Worm (Caenorhabditis elegans): Measurements from ENCODE around the gene Y62H9A.5.
A peak's percentile ranks its signal among the peaks of the same experiment; 100 is the strongest.

Gene Y62H9A.5

ce11 chrX:11882800-11883199 lies at the start of gene Y62H9A.5, which contains the start of gene ule-5:
Gene Y62H9A.5, minus strand, starts transcription at chrX:11882900.
Gene ule-5, plus strand, starts transcription at chrX:11883127.
- TF ChIP-seq pha-4 (tag; optimal IDR thresholded peaks at IDR 0.05) (no peak), ces-1 (GFP tag; optimal IDR thresholded peaks at IDR 0.05) (no peak), ham-2 (GFP tag; optimal IDR thresholded peaks at IDR 0.05) (no peak), nhr-237 (tag; optimal IDR thresholded peaks at IDR 0.05) (no peak), mep-1 (tag; optimal IDR thresholded peaks at IDR 0.05) (no peak), zip-8 (tag; optimal IDR thresholded peaks at IDR 0.05) (no peak), mab-5 (tag; optimal IDR thresholded peaks at IDR 0.05) (no peak), M03D4.4 (tag; optimal IDR thresholded peaks at IDR 0.05) (no peak), nhr-28 (tag; optimal IDR thresholded peaks at IDR 0.05) (no peak), cnd-1 (tag; optimal IDR thresholded peaks at IDR 0.05) (no peak)

- TF ChIP-seq sem-2 (GFP tag; optimal IDR thresholded peaks at IDR 0.05) = no peak
These were observed 48.9 kb upstream of the Y62H9A.5 start, which contains the start of gene dot-1.4 for ce11 chrX:11931559-11931958. Gene dot-1.4, minus strand, starts transcription at chrX:11931659.

- TF ChIP-seq zip-8 (tag; optimal IDR thresholded peaks at IDR 0.05) = no peak
- TF ChIP-seq ceh-83 (GFP tag; optimal IDR thresholded peaks at IDR 0.05) = no peak
These were observed 44.9 kb upstream of the Y62H9A.5 start, which contains the start of gene F55G7.4 for ce11 chrX:11927585-11927984. Gene F55G7.4, plus strand, starts transcription at chrX:11927885.

ce11 chrX:11925243-11925642 lies 42.5 kb upstream of the Y62H9A.5 start:
- TF ChIP-seq cnd-1 (tag; optimal IDR thresholded peaks at IDR 0.05) = no peak
- no peak for TF ChIP-seq pha-4 (tag; optimal IDR thresholded peaks at IDR 0.05)
- no peak for TF ChIP-seq unc-120 (tag; optimal IDR thresholded peaks at IDR 0.05; ENCODE audit: poor library complexity, severe bottlenecking)
- TF ChIP-seq lin-32 (GFP tag; optimal IDR thresholded peaks at IDR 0.05) = no peak
- no peak for TF ChIP-seq unc-39 (tag; optimal IDR thresholded peaks at IDR 0.05)

DNA sequence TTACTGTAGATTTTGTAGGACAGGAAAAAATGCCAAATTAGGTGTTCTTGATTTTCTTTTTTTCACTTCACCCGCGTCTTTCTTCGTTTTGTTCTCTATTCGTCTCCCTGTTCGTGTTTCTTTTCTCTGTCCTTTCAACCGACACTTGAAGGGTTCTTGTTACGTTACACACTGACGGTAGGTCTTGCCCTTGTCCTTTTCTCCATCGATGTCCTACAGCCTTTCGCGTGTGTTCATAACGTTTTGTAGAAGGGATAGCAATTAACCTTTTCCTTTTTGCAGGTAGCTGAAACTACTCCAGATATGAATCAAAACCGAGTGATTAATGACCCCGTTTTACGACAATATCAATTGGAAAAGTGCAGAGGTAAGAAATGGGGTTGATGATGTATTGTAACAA lies 41.5 kb upstream of the Y62H9A.5 start, which contains the start of gene F55G7.1:
F55G7.1 (plus strand) TSS at position 276 of the 400 bp plus-strand sequence.
- TF ChIP-seq nhr-237 (tag; optimal IDR thresholded peaks at IDR 0.05) (peak; percentile 9), ceh-43 (GFP tag; optimal IDR thresholded peaks at IDR 0.05) (no peak)

DNA sequence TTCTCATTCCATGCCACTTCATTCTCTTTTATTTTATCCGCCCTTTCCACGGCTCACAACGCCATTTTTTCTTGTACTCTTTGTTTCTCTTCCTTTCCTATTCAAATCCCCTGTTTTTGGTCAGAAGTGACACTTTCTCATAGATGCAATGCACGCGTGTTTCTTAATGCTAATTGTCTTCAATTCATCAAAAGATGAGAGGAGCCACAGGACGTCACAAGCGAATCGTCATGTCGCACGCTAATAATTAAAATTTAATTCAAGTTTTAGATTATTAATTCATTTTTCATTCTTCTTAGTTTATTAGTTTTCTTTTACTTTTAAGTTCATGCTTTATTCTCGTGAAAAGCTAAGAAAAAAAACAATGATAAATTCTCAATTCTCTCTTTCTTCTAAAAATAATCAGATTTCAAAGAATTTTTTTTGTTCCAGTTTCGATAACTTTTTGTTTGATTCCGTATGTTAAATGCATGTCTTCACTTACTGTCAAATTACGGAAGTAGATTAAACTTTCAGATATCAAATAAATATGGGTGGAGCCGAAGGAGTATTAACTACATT lies 38.1 kb upstream of the Y62H9A.5 start, which contains the start of gene Y62H9A.14:
Y62H9A.14 (plus strand) TSS at position 511 of the 561 bp plus-strand sequence.
- TF ChIP-seq pha-4 (tag; optimal IDR thresholded peaks at IDR 0.05) = no peak
- TF ChIP-seq elt-3 (tag; optimal IDR thresholded peaks at IDR 0.05) = no peak
- no peak for TF ChIP-seq ces-1 (GFP tag; optimal IDR thresholded peaks at IDR 0.05)
- TF ChIP-seq hlh-1 (tag; optimal IDR thresholded peaks at IDR 0.05) = no peak
- no peak for TF ChIP-seq nhr-237 (tag; optimal IDR thresholded peaks at IDR 0.05)
- TF ChIP-seq cnd-1 (tag; optimal IDR thresholded peaks at IDR 0.05) = no peak
- no peak for TF ChIP-seq M03D4.4 (tag; optimal IDR thresholded peaks at IDR 0.05)
- no peak for TF ChIP-seq ztf-11 (tag; optimal IDR thresholded peaks at IDR 0.05)
- no peak for TF ChIP-seq ceh-83 (GFP tag; optimal IDR thresholded peaks at IDR 0.05)
- TF ChIP-seq mls-2 (tag; optimal IDR thresholded peaks at IDR 0.05) = no peak
- TF ChIP-seq unc-120 (tag; optimal IDR thresholded peaks at IDR 0.05; ENCODE audit: poor library complexity, severe bottlenecking) = no peak
- no peak for TF ChIP-seq unc-62 (GFP tag; optimal IDR thresholded peaks at IDR 0.05)
- no peak for TF ChIP-seq zip-8 (tag; optimal IDR thresholded peaks at IDR 0.05)
- no peak for TF ChIP-seq unc-39 (tag; optimal IDR thresholded peaks at IDR 0.05)
- TF ChIP-seq bed-3 (GFP tag; optimal IDR thresholded peaks at IDR 0.05) = no peak
- no peak for TF ChIP-seq nhr-28 (tag; optimal IDR thresholded peaks at IDR 0.05)

DNA sequence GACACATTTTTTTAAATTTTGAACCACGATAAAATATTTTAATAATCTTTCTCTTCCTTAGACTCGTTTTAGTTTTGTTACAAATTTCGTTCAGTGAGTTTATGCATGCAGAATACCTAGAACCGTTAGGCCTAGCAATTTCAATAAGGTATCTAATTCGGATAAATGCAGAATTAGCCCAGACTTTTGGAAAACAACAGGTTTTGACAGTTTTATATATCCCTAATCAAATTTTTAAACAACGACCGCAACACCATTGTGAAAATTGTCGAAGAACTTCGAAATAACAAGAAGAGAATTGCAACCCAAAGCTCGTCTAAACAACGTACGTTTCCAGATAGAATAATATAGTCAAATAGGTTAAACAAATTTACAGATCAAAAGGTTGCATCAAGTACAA lies 35.3 kb upstream of the Y62H9A.5 start, which contains the start of gene Y62H9A.16:
Y62H9A.16 (plus strand) TSS at position 301 of the 400 bp plus-strand sequence.
- TF ChIP-seq pha-4 (tag; optimal IDR thresholded peaks at IDR 0.05) (no peak), cnd-1 (tag; optimal IDR thresholded peaks at IDR 0.05) (no peak), ztf-11 (tag; optimal IDR thresholded peaks at IDR 0.05) (no peak), tbx-8 (GFP tag; optimal IDR thresholded peaks at IDR 0.05) (no peak), nhr-2 (tag; optimal IDR thresholded peaks at IDR 0.05) (no peak), sptf-1 (tag; optimal IDR thresholded peaks at IDR 0.05) (no peak), unc-62 (GFP tag; optimal IDR thresholded peaks at IDR 0.05) (no peak)

All from whole organism, mixed stage, embryonic.